Fruit fly (Drosophila melanogaster): ENCODE measurements around the gene CG43091.
A peak's percentile ranks its signal among the peaks of the same experiment; 100 is the strongest.

Gene CG43091

dm6 chr3R:22726771-22727455 is 41.6 kb downstream of the CG43091 start, which contains the start of gene CG45049 (continued):
- peak; percentile 0 for TF ChIP-seq CG14710 (tag; optimal IDR thresholded peaks at IDR 0.05)
- no peak for TF ChIP-seq pfk (GFP tag; optimal IDR thresholded peaks at IDR 0.05)
- TF ChIP-seq CG15696 (tag; optimal IDR thresholded peaks at IDR 0.05), result no peak
- TF ChIP-seq GATAe (GFP tag; conservative IDR thresholded peaks at IDR 0.05), result no peak
- TF ChIP-seq CG8290 (GFP tag; optimal IDR thresholded peaks at IDR 0.05), result no peak
- peak in 1 of 2 experiments; percentile 5 for TF ChIP-seq CG8290 (tag; optimal IDR thresholded peaks at IDR 0.05)
- peak in 1 of 2 experiments; percentile 31 for TF ChIP-seq dpn (GFP tag; optimal IDR thresholded peaks at IDR 0.05)
- peak; percentile 75 for TF ChIP-seq hbn (GFP tag; IDR thresholded peaks at IDR 0.05; ENCODE audit: partially characterized antibody)
- no peak for TF ChIP-seq rib (GFP tag; IDR thresholded peaks at IDR 0.05)
- no peak for TF ChIP-seq Ptx1 (GFP tag; IDR thresholded peaks at IDR 0.05)
- TF ChIP-seq Ets65A (GFP tag), result peak; percentile 35
- TF ChIP-seq Stat92E (GFP tag; optimal IDR thresholded peaks at IDR 0.05), result no peak
- TF ChIP-seq MBD-R2 (GFP tag; IDR thresholded peaks at IDR 0.05), result 0 out of 2 replicates have a peak, but pooled peaks have one; percentile 22
- TF ChIP-seq Pdp1 (GFP tag; optimal IDR thresholded peaks at IDR 0.05), result peak in 1 of 2 experiments; percentile 12
- no peak for TF ChIP-seq fd102C (GFP tag; optimal IDR thresholded peaks at IDR 0.05)
- no peak for TF ChIP-seq NFAT (GFP tag; IDR thresholded peaks at IDR 0.05)
- no peak for TF ChIP-seq CG34422 (GFP tag; IDR thresholded peaks at IDR 0.05)
- TF ChIP-seq hb (GFP tag; IDR thresholded peaks at IDR 0.05; ENCODE audit: partially characterized antibody), result peak; percentile 93
- no peak for TF ChIP-seq Chrac-16 (GFP tag; optimal IDR thresholded peaks at IDR 0.05)
- no peak for TF ChIP-seq CG32772 (GFP tag; IDR thresholded peaks at IDR 0.05)
- no peak for TF ChIP-seq ash1 (GFP tag; optimal IDR thresholded peaks at IDR 0.05)
- no peak for TF ChIP-seq CG16863 (GFP tag; optimal IDR thresholded peaks at IDR 0.05)
- TF ChIP-seq HLH4C (GFP tag; IDR thresholded peaks at IDR 0.05; ENCODE audit: partially characterized antibody), result peak; percentile 87
- TF ChIP-seq vnd (GFP tag; IDR thresholded peaks at IDR 0.05; ENCODE audit: partially characterized antibody), result peak; percentile 89
- TF ChIP-seq Ets97D (GFP tag; optimal IDR thresholded peaks at IDR 0.05), result peak; percentile 6
- TF ChIP-seq CG34224 (GFP tag; IDR thresholded peaks at IDR 0.05; ENCODE audit: partially characterized antibody), result peak; percentile 86
- peak; percentile 89 for TF ChIP-seq inv (GFP tag; IDR thresholded peaks at IDR 0.05; ENCODE audit: partially characterized antibody)
- TF ChIP-seq CG14860 (GFP tag; IDR thresholded peaks at IDR 0.05; ENCODE audit: partially characterized antibody), result peak; percentile 74
- TF ChIP-seq exex (tag; optimal IDR thresholded peaks at IDR 0.05), result no peak
- peak; percentile 32; the same call in 1 of the 4 replicates for TF ChIP-seq Gug (GFP tag; IDR thresholded peaks at IDR 0.05)
- TF ChIP-seq CG7963 (GFP tag; IDR thresholded peaks at IDR 0.05; ENCODE audit: partially characterized antibody), result peak; percentile 93
- no peak for TF ChIP-seq insv (GFP tag; optimal IDR thresholded peaks at IDR 0.05)
- no peak for TF ChIP-seq CG17802 (tag; optimal IDR thresholded peaks at IDR 0.05)
- TF ChIP-seq CG6689 (GFP tag; IDR thresholded peaks at IDR 0.05), result no peak
- TF ChIP-seq Lhr (GFP tag; optimal IDR thresholded peaks at IDR 0.05), result no peak
- TF ChIP-seq CG17829 (tag; optimal IDR thresholded peaks at IDR 0.05), result no peak
- no peak for TF ChIP-seq Vsx1 (GFP tag; optimal IDR thresholded peaks at IDR 0.05)
- peak; percentile 33 for TF ChIP-seq lab (GFP tag; optimal IDR thresholded peaks at IDR 0.05)
- TF ChIP-seq pzg (GFP tag; optimal IDR thresholded peaks at IDR 0.05), result peak; percentile 40
- peak; percentile 92 for TF ChIP-seq ato (GFP tag; IDR thresholded peaks at IDR 0.05; ENCODE audit: partially characterized antibody)
- no peak for TF ChIP-seq HLHmδ (GFP tag; optimal IDR thresholded peaks at IDR 0.05)
- TF ChIP-seq chinmo (GFP tag; IDR thresholded peaks at IDR 0.05; ENCODE audit: partially characterized antibody), result peak; percentile 54; the same call in 1 of the 4 replicates
- TF ChIP-seq mirr (GFP tag; optimal IDR thresholded peaks at IDR 0.05), result no peak
- TF ChIP-seq unpg (GFP tag; optimal IDR thresholded peaks at IDR 0.05), result no peak
- no peak for TF ChIP-seq CG43689 (GFP tag; IDR thresholded peaks at IDR 0.05)
- no peak for TF ChIP-seq CG10979 (tag; optimal IDR thresholded peaks at IDR 0.05)
- TF ChIP-seq jing (GFP tag; optimal IDR thresholded peaks at IDR 0.05), result no peak
- TF ChIP-seq BEAF-32 (GFP tag; optimal IDR thresholded peaks at IDR 0.05), result peak; percentile 84

Data from whole organism, embryonic.